Worm (Caenorhabditis elegans) whole organism, L4 larva: ENCODE measurements around the gene H20E11.1.

Source experiments
- F10B5.3 ChIP-seq: sonication (generic microtip); optimal IDR thresholded peaks from 2 replicates; lab custom pipeline; 2016; ENCODE audit warnings: mild to moderate bottlenecking, missing genetic modification characterization, missing compliant biosample characterization
- F44E2.7 ChIP-seq: fragments of 200-800 bp; sonication (Bioruptor generic); IDR thresholded peaks from 2 replicates; pipeline ENCODE4 v2.1.2; 2022; ENCODE audit warnings: missing genetic modification characterization, missing compliant biosample characterization
- F49E8.2 ChIP-seq: sonication (generic microtip); optimal IDR thresholded peaks from 2 replicates; lab custom pipeline; 2016; ENCODE audit warnings: missing compliant biosample characterization, mild to moderate bottlenecking, missing genetic modification characterization, borderline replicate concordance
- R02D3.7 ChIP-seq: fragments of 150-350 bp; sonication (generic microtip); optimal IDR thresholded peaks from 3 replicates; lab custom pipeline; 2014; ENCODE audit warnings: missing biosample characterization, missing genetic modification characterization
- T20F7.1 ChIP-seq: fragments of 200-800 bp; sonication (Bioruptor generic); optimal IDR thresholded peaks from 2 replicates; lab custom pipeline; 2018; ENCODE audit warnings: mild to moderate bottlenecking, missing genetic modification characterization, missing compliant biosample characterization
- Y105C5A.15 ChIP-seq: fragments of 200-800 bp; sonication (Bioruptor generic); IDR thresholded peaks from 2 replicates; pipeline ENCODE4 v1.3.6; 2022; ENCODE audit warnings: missing genetic modification characterization, missing compliant biosample characterization
- Y5F2A.4 ChIP-seq: fragments of 200-800 bp; sonication (Bioruptor generic); optimal IDR thresholded peaks from 2 replicates; lab custom pipeline; 2018; ENCODE audit warnings: mild to moderate bottlenecking, missing genetic modification characterization, missing compliant biosample characterization
- Y75B8A.6 ChIP-seq: fragments of 200-800 bp; sonication (Bioruptor generic); IDR thresholded peaks from 2 replicates; pipeline ENCODE4 v1.3.6; 2022; ENCODE audit warnings: missing genetic modification reagents, missing genetic modification characterization, missing compliant biosample characterization
- attf-4 ChIP-seq: sonication (generic microtip); optimal IDR thresholded peaks from 3 replicates; lab custom pipeline; 2017; ENCODE audit warnings: missing biosample characterization, missing genetic modification characterization
- ceh-28 ChIP-seq: fragments of 150-350 bp; optimal IDR thresholded peaks from 2 replicates; lab custom pipeline; 2014; ENCODE audit warnings: missing biosample characterization, missing genetic modification reagents, missing genetic modification characterization
- ceh-82 ChIP-seq: sonication (generic microtip); optimal IDR thresholded peaks from 2 replicates; lab custom pipeline; 2017; ENCODE audit warnings: missing biosample characterization, missing genetic modification characterization
- ces-1 ChIP-seq: fragments of 150-350 bp; sonication (generic microtip); optimal IDR thresholded peaks from 4 replicates; lab custom pipeline; 2014; ENCODE audit warnings: missing biosample characterization, missing genetic modification reagents, missing genetic modification characterization
- ctbp-1 ChIP-seq: fragments of 200-800 bp; sonication (Bioruptor generic); IDR thresholded peaks from 2 replicates; pipeline ENCODE4 v1.3.6; 2022; ENCODE audit warnings: missing genetic modification reagents, missing genetic modification characterization, missing compliant biosample characterization
- daf-16 ChIP-seq, 3 experiments: sonication (generic microtip); optimal IDR thresholded peaks; 2 replicates each; lab custom pipeline; 2016 to 2017; ENCODE audit warnings: missing genetic modification characterization in 3 of 3, missing genetic modification reagents in 3 of 3, mild to moderate bottlenecking in 2 of 3, missing compliant biosample characterization in 2 of 3, missing biosample characterization in 1 of 3, moderate library complexity in 1 of 3
- daf-19 ChIP-seq: fragments of 200-800 bp; sonication (Bioruptor generic); conservative IDR thresholded peaks from 2 replicates; pipeline ENCODE4 v1.3.6; 2022; ENCODE audit warnings: missing genetic modification characterization, missing compliant biosample characterization
- dmd-6 ChIP-seq: fragments of 200-800 bp; sonication (Bioruptor generic); IDR thresholded peaks from 2 replicates; pipeline ENCODE4 v1.3.6; 2022; ENCODE audit warnings: missing genetic modification reagents, missing genetic modification characterization, missing compliant biosample characterization
- duxl-1 ChIP-seq: sonication (generic microtip); optimal IDR thresholded peaks from 2 replicates; lab custom pipeline; 2016; ENCODE audit warnings: mild to moderate bottlenecking, missing genetic modification characterization, moderate library complexity, missing compliant biosample characterization; ENCODE audit not compliant: poor library complexity
- egl-27 ChIP-seq: sonication (generic microtip); optimal IDR thresholded peaks from 3 replicates; lab custom pipeline; 2017; ENCODE audit warnings: missing biosample characterization, missing genetic modification reagents, missing genetic modification characterization
- egl-43 ChIP-seq: fragments of 200-800 bp; sonication (Bioruptor generic); IDR thresholded peaks from 2 replicates; pipeline ENCODE4 v1.3.6; 2022; ENCODE audit warnings: missing genetic modification reagents, missing genetic modification characterization, missing compliant biosample characterization
- gei-8 ChIP-seq: fragments of 200-800 bp; sonication (Bioruptor generic); optimal IDR thresholded peaks from 2 replicates; lab custom pipeline; 2018; ENCODE audit warnings: mild to moderate bottlenecking, missing genetic modification characterization, missing compliant biosample characterization
- hmg-1.1 ChIP-seq: fragments of 200-800 bp; sonication (Bioruptor generic); IDR thresholded peaks from 2 replicates; pipeline ENCODE4 v1.3.6; 2022; ENCODE audit warnings: missing genetic modification reagents, missing genetic modification characterization, missing compliant biosample characterization
- lin-29 ChIP-seq: fragments of 200-800 bp; sonication (Bioruptor generic); IDR thresholded peaks from 2 replicates; pipeline ENCODE4 v1.3.6; 2022; ENCODE audit warnings: missing genetic modification reagents, missing genetic modification characterization, missing compliant biosample characterization
- lir-3 ChIP-seq: sonication (generic microtip); optimal IDR thresholded peaks from 2 replicates; lab custom pipeline; 2016; ENCODE audit warnings: mild to moderate bottlenecking, missing genetic modification characterization, missing compliant biosample characterization
- lsy-2 ChIP-seq, 2 experiments: fragments of 150-350 bp in 1 of 2; sonication (generic microtip) in 1 of 2; optimal IDR thresholded peaks; 2 replicates each; lab custom pipeline; 2014 to 2017; ENCODE audit warnings: missing biosample characterization in 2 of 2, missing genetic modification characterization in 2 of 2
- madf-9 ChIP-seq: fragments of 200-800 bp; sonication (Bioruptor generic); conservative IDR thresholded peaks from 2 replicates; pipeline ENCODE4 v1.3.6; 2022; ENCODE audit warnings: missing genetic modification reagents, missing genetic modification characterization, missing compliant biosample characterization
- mdl-1 ChIP-seq, 2 experiments: fragments of 150-350 bp in 1 of 2; sonication (generic microtip) in 1 of 2; optimal IDR thresholded peaks; 2 replicates each; lab custom pipeline; 2014 to 2017; ENCODE audit warnings: missing biosample characterization in 2 of 2, missing genetic modification characterization in 2 of 2
- mes-2 ChIP-seq: sonication (generic microtip); optimal IDR thresholded peaks from 2 replicates; lab custom pipeline; 2016; ENCODE audit warnings: missing genotype, mild to moderate bottlenecking, missing genetic modification characterization, missing compliant biosample characterization; ENCODE audit not compliant: poor library complexity, severe bottlenecking
- mxl-2 ChIP-seq: fragments of 200-800 bp; sonication (Bioruptor generic); conservative IDR thresholded peaks from 2 replicates; pipeline ENCODE4 v1.3.6; 2022; ENCODE audit warnings: missing genetic modification reagents, missing genetic modification characterization, missing compliant biosample characterization
- mxl-3 ChIP-seq: fragments of 200-800 bp; sonication (Bioruptor generic); optimal IDR thresholded peaks from 2 replicates; lab custom pipeline; 2018; ENCODE audit warnings: mild to moderate bottlenecking, missing genetic modification characterization, missing compliant biosample characterization
- nhr-10 ChIP-seq: fragments of 150-350 bp; optimal IDR thresholded peaks from 2 replicates; lab custom pipeline; 2014; ENCODE audit warnings: missing biosample characterization, missing genetic modification characterization
- nhr-102 ChIP-seq: sonication (generic microtip); optimal IDR thresholded peaks from 2 replicates; lab custom pipeline; 2016; ENCODE audit warnings: mild to moderate bottlenecking, missing genetic modification characterization, moderate library complexity, missing compliant biosample characterization
- nhr-11 ChIP-seq: fragments of 150-350 bp; optimal IDR thresholded peaks from 2 replicates; lab custom pipeline; 2014; ENCODE audit warnings: missing biosample characterization, missing genetic modification characterization
- nhr-111 ChIP-seq: fragments of 200-800 bp; sonication (Bioruptor generic); optimal IDR thresholded peaks from 2 replicates; lab custom pipeline; 2018; ENCODE audit warnings: mild to moderate bottlenecking, missing genetic modification characterization, missing compliant biosample characterization
- nhr-237 ChIP-seq: sonication (generic microtip); optimal IDR thresholded peaks from 2 replicates; lab custom pipeline; 2017; ENCODE audit warnings: missing biosample characterization, missing genetic modification characterization
- nhr-28 ChIP-seq: fragments of 150-350 bp; optimal IDR thresholded peaks from 2 replicates; lab custom pipeline; 2014; ENCODE audit warnings: missing biosample characterization, missing genetic modification characterization
- nhr-48 ChIP-seq: sonication (generic microtip); optimal IDR thresholded peaks from 2 replicates; lab custom pipeline; 2016; ENCODE audit warnings: mild to moderate bottlenecking, missing genetic modification characterization, missing compliant biosample characterization
- nhr-6 ChIP-seq: fragments of 150-350 bp; optimal IDR thresholded peaks from 2 replicates; lab custom pipeline; 2014; ENCODE audit warnings: missing biosample characterization, missing genetic modification characterization
- nhr-76 ChIP-seq: fragments of 150-350 bp; optimal IDR thresholded peaks from 2 replicates; lab custom pipeline; 2014; ENCODE audit warnings: missing biosample characterization, missing genetic modification characterization
- sdz-12 ChIP-seq: fragments of 200-800 bp; sonication (Bioruptor generic); optimal IDR thresholded peaks from 2 replicates; lab custom pipeline; 2018; ENCODE audit warnings: mild to moderate bottlenecking, missing genetic modification characterization, missing compliant biosample characterization
- set-16 ChIP-seq: fragments of 200-800 bp; sonication (Bioruptor generic); IDR thresholded peaks from 2 replicates; pipeline ENCODE4 v1.3.6; 2022; ENCODE audit warnings: missing genetic modification reagents, missing genetic modification characterization, missing compliant biosample characterization
- snpc-1.2 ChIP-seq: fragments of 200-800 bp; sonication (Bioruptor generic); IDR thresholded peaks from 2 replicates; pipeline ENCODE4 v1.3.6; 2022; ENCODE audit warnings: missing genetic modification reagents, missing genetic modification characterization, missing compliant biosample characterization
- spr-1 ChIP-seq: sonication (generic microtip); optimal IDR thresholded peaks from 2 replicates; lab custom pipeline; 2016; ENCODE audit warnings: mild to moderate bottlenecking, missing genetic modification characterization, missing compliant biosample characterization
- spr-3 ChIP-seq: fragments of 200-800 bp; sonication (Bioruptor generic); optimal IDR thresholded peaks from 2 replicates; lab custom pipeline; 2018; ENCODE audit warnings: mild to moderate bottlenecking, missing genetic modification characterization, missing compliant biosample characterization
- unc-62 ChIP-seq, 3 experiments: fragments of 150-350 bp in 1 of 3; sonication (generic microtip); optimal IDR thresholded peaks in 2 of 3; peaks in 1 of 3; 1 replicate in 1 of 3; 2 replicates in 2 of 3; lab custom pipeline; 2014 to 2017; ENCODE audit warnings: missing biosample characterization in 3 of 3, missing genetic modification characterization in 3 of 3, missing genetic modification reagents in 3 of 3, missing genotype in 1 of 3
- vab-7 ChIP-seq: fragments of 200-800 bp; sonication (Bioruptor generic); IDR thresholded peaks from 2 replicates; pipeline ENCODE4 v1.3.6; 2022; ENCODE audit warnings: missing genetic modification reagents, missing genetic modification characterization, missing compliant biosample characterization
- zfp-3 ChIP-seq: fragments of 200-800 bp; sonication (Bioruptor generic); conservative IDR thresholded peaks from 2 replicates; pipeline ENCODE4 v1.3.6; 2022; ENCODE audit warnings: missing genetic modification reagents, missing genetic modification characterization, missing compliant biosample characterization
- zip-11 ChIP-seq: fragments of 200-800 bp; sonication (Bioruptor generic); IDR thresholded peaks from 2 replicates; pipeline ENCODE4 v1.3.6; 2022; ENCODE audit warnings: missing genetic modification characterization, missing compliant biosample characterization
- zip-2 ChIP-seq: fragments of 150-350 bp; optimal IDR thresholded peaks from 2 replicates; lab custom pipeline; 2014; ENCODE audit warnings: missing biosample characterization, missing genetic modification characterization
- ztf-7 ChIP-seq: fragments of 150-350 bp; optimal IDR thresholded peaks from 2 replicates; lab custom pipeline; 2014; ENCODE audit warnings: missing biosample characterization, missing genetic modification characterization

H20E11.1 gene

ce11 chrIV:6878912-6879554 is 49.1 kb downstream of the H20E11.1 start:
- TF ChIP-seq lsy-2 (tag; optimal IDR thresholded peaks at IDR 0.05; lab: Kevin White, UChicago) = peak in 1 of 2 experiments; percentile 75
- TF ChIP-seq unc-62 (GFP tag; optimal IDR thresholded peaks at IDR 0.05 in 1 of 2; lab: Kevin White, UChicago) = peak in 1 of 2 experiments; percentile 96
- TF ChIP-seq unc-62 (tag; optimal IDR thresholded peaks at IDR 0.05; lab: Kevin White, UChicago) = no peak
- peak; percentile 84 for TF ChIP-seq nhr-11 (tag; lab: Kevin White, UChicago)
- TF ChIP-seq sdz-12 (GFP tag; lab: Kevin White, UChicago) = no peak
- TF ChIP-seq Y75B8A.6 = no peak
- no peak for TF ChIP-seq zip-11 (GFP tag; lab: Robert Waterston, UW)
- TF ChIP-seq ztf-7 (tag; lab: Kevin White, UChicago) = no peak
- TF ChIP-seq nhr-48 (tag; lab: Kevin White, UChicago) = peak; percentile 85
- no peak for TF ChIP-seq R02D3.7
- TF ChIP-seq duxl-1 (tag; lab: Kevin White, UChicago) = no peak
- TF ChIP-seq egl-43 (GFP tag; lab: Robert Waterston, UW) = no peak
- TF ChIP-seq Y5F2A.4 (GFP tag; lab: Kevin White, UChicago) = no peak
- no peak for TF ChIP-seq nhr-76 (tag; lab: Kevin White, UChicago)
- TF ChIP-seq nhr-102 (tag; lab: Kevin White, UChicago) = no peak
- no peak for TF ChIP-seq zfp-3 (GFP tag; lab: Robert Waterston, UW)
- TF ChIP-seq ctbp-1 (GFP tag; lab: Robert Waterston, UW) = peak; percentile 46; the same call in 1 of the 2 replicates
- TF ChIP-seq set-16 (GFP tag; lab: Robert Waterston, UW) = no peak
- TF ChIP-seq nhr-111 (GFP tag; lab: Kevin White, UChicago) = no peak
- TF ChIP-seq nhr-10 (tag; lab: Kevin White, UChicago) = no peak
- no peak for TF ChIP-seq Y105C5A.15 (GFP tag; lab: Robert Waterston, UW)
- TF ChIP-seq T20F7.1 (GFP tag; lab: Kevin White, UChicago) = no peak
- no peak for TF ChIP-seq zip-2 (tag; lab: Kevin White, UChicago)
- TF ChIP-seq mdl-1 (tag; optimal IDR thresholded peaks at IDR 0.05; lab: Kevin White, UChicago) = no peak
- TF ChIP-seq nhr-237 (tag; lab: Kevin White, UChicago) = no peak
- no peak for TF ChIP-seq nhr-28 (tag; lab: Kevin White, UChicago)
- TF ChIP-seq ces-1 (GFP tag; lab: Kevin White, UChicago) = no peak
- TF ChIP-seq spr-3 = no peak
- TF ChIP-seq gei-8 (GFP tag; lab: Kevin White, UChicago) = peak; percentile 60
- no peak for TF ChIP-seq egl-27
- no peak for TF ChIP-seq nhr-6 (tag; lab: Kevin White, UChicago)
- 0 out of 2 replicates have a peak, but pooled peaks have one; percentile 35 for TF ChIP-seq hmg-1.1 (GFP tag; lab: Robert Waterston, UW)
- no peak for TF ChIP-seq mes-2
- no peak for TF ChIP-seq snpc-1.2 (GFP tag; lab: Robert Waterston, UW)
- no peak for TF ChIP-seq F10B5.3 (tag; lab: Kevin White, UChicago)
- no peak for TF ChIP-seq madf-9 (GFP tag; lab: Robert Waterston, UW)
- TF ChIP-seq ceh-28 (tag; lab: Kevin White, UChicago) = no peak
- TF ChIP-seq daf-19 (GFP tag; lab: Robert Waterston, UW) = no peak
- TF ChIP-seq dmd-6 (GFP tag; lab: Robert Waterston, UW) = peak; percentile 80
- no peak for TF ChIP-seq ceh-82 (tag; lab: Kevin White, UChicago)
- no peak for TF ChIP-seq F49E8.2 (tag; lab: Kevin White, UChicago)
- TF ChIP-seq vab-7 = no peak
- TF ChIP-seq F44E2.7 (GFP tag; lab: Robert Waterston, UW) = no peak
- TF ChIP-seq mxl-2 (GFP tag; lab: Robert Waterston, UW) = peak; percentile 100
- no peak for TF ChIP-seq mxl-3 (GFP tag; lab: Kevin White, UChicago)
- TF ChIP-seq lir-3 (tag; lab: Kevin White, UChicago) = no peak
- TF ChIP-seq lin-29 = no peak
- no peak for TF ChIP-seq attf-4 (tag; lab: Kevin White, UChicago)
- peak in 1 of 2 experiments; percentile 66 for TF ChIP-seq daf-16 (GFP tag; optimal IDR thresholded peaks at IDR 0.05; lab: Kevin White, UChicago)
- TF ChIP-seq daf-16 (tag; optimal IDR thresholded peaks at IDR 0.05; lab: Kevin White, UChicago) = no peak
- TF ChIP-seq spr-1 (tag; lab: Kevin White, UChicago) = no peak
